Worm (Caenorhabditis elegans) whole organism, L2 larva: ENCODE data around the gene srx-41.

Source experiments
- C34F6.9 ChIP-seq: fragments of 150-350 bp; optimal IDR thresholded peaks from 2 replicates; lab custom pipeline; 2014; ENCODE audit warnings: missing biosample characterization, missing genetic modification characterization
- F13H6.1 ChIP-seq: sonication (generic microtip); optimal IDR thresholded peaks from 2 replicates; lab custom pipeline; 2016; ENCODE audit warnings: missing genetic modification characterization, missing compliant biosample characterization
- R02D3.7 ChIP-seq: fragments of 150-350 bp; optimal IDR thresholded peaks from 2 replicates; lab custom pipeline; 2014; ENCODE audit warnings: missing biosample characterization, missing genetic modification characterization
- ZK546.5 ChIP-seq: sonication (generic microtip); optimal IDR thresholded peaks from 2 replicates; lab custom pipeline; 2017; ENCODE audit warnings: missing biosample characterization, missing genetic modification characterization
- alr-1 ChIP-seq: fragments of 150-350 bp; optimal IDR thresholded peaks from 2 replicates; lab custom pipeline; 2014; ENCODE audit warnings: missing biosample characterization, missing genetic modification characterization
- aly-2 ChIP-seq: fragments of 150-350 bp; optimal IDR thresholded peaks from 2 replicates; lab custom pipeline; 2014; ENCODE audit warnings: missing biosample characterization, missing genetic modification characterization
- ama-1 ChIP-seq: fragments of 150-350 bp; optimal IDR thresholded peaks from 2 replicates; lab custom pipeline; 2018; ENCODE audit warnings: inconsistent platforms
- blmp-1 ChIP-seq: sonication (generic microtip); optimal IDR thresholded peaks from 2 replicates; lab custom pipeline; 2017; ENCODE audit warnings: missing genetic modification characterization, mild to moderate bottlenecking, missing compliant biosample characterization, antibody characterized with exemption, moderate library complexity; ENCODE audit not compliant: insufficient read depth
- ceh-16 ChIP-seq: fragments of 150-350 bp; optimal IDR thresholded peaks from 2 replicates; lab custom pipeline; 2014; ENCODE audit warnings: missing biosample characterization, missing genetic modification characterization
- ceh-82 ChIP-seq: fragments of 150-350 bp; optimal IDR thresholded peaks from 2 replicates; lab custom pipeline; 2014; ENCODE audit warnings: missing biosample characterization, missing genetic modification characterization
- crh-2 ChIP-seq: sonication (generic microtip); optimal IDR thresholded peaks from 2 replicates; lab custom pipeline; 2017; ENCODE audit warnings: missing biosample characterization, missing genetic modification characterization
- dmd-4 ChIP-seq: sonication (generic microtip); optimal IDR thresholded peaks from 2 replicates; lab custom pipeline; 2017; ENCODE audit warnings: missing biosample characterization, missing genetic modification characterization
- egl-27 ChIP-seq: sonication (generic microtip); optimal IDR thresholded peaks from 3 replicates; lab custom pipeline; 2017; ENCODE audit warnings: missing biosample characterization, missing genetic modification reagents, missing genetic modification characterization
- elt-1 ChIP-seq: fragments of 150-350 bp; optimal IDR thresholded peaks from 2 replicates; lab custom pipeline; 2014; ENCODE audit warnings: missing biosample characterization, missing genetic modification characterization
- fos-1 ChIP-seq: fragments of 150-350 bp; optimal IDR thresholded peaks from 2 replicates; lab custom pipeline; 2014; ENCODE audit warnings: missing biosample characterization, missing genetic modification characterization
- gmeb-1 ChIP-seq: fragments of 150-350 bp; optimal IDR thresholded peaks from 2 replicates; lab custom pipeline; 2014; ENCODE audit warnings: missing biosample characterization, missing genetic modification characterization
- lin-11 ChIP-seq: fragments of 150-350 bp; sonication (generic microtip); optimal IDR thresholded peaks from 2 replicates; lab custom pipeline; 2014; ENCODE audit warnings: missing biosample characterization, missing genetic modification characterization, inconsistent platforms, mixed read lengths
- lin-13 ChIP-seq: fragments of 150-350 bp; optimal IDR thresholded peaks from 2 replicates; lab custom pipeline; 2014; ENCODE audit warnings: missing biosample characterization, missing genetic modification reagents, missing genetic modification characterization
- lin-39 ChIP-seq: fragments of 150-350 bp; optimal IDR thresholded peaks from 2 replicates; lab custom pipeline; 2014; ENCODE audit warnings: missing biosample characterization, missing genetic modification reagents, missing genetic modification characterization
- lsy-2 ChIP-seq, 2 experiments: fragments of 150-350 bp in 1 of 2; sonication (generic microtip) in 1 of 2; optimal IDR thresholded peaks; 2 replicates each; lab custom pipeline; 2014 to 2017; ENCODE audit warnings: missing biosample characterization in 2 of 2, missing genetic modification characterization in 2 of 2
- mab-5 ChIP-seq: fragments of 150-350 bp; optimal IDR thresholded peaks from 2 replicates; lab custom pipeline; 2014; ENCODE audit warnings: missing biosample characterization, missing genetic modification characterization
- mbf-1 ChIP-seq: sonication (generic microtip); optimal IDR thresholded peaks from 2 replicates; lab custom pipeline; 2017; ENCODE audit warnings: missing biosample characterization, missing genetic modification characterization
- mdl-1 ChIP-seq, 2 experiments: fragments of 150-350 bp in 1 of 2; sonication (generic microtip) in 1 of 2; optimal IDR thresholded peaks; 2 replicates each; lab custom pipeline; 2017; ENCODE audit warnings: missing biosample characterization in 2 of 2, missing genetic modification characterization in 2 of 2
- nhr-11 ChIP-seq: fragments of 150-350 bp; optimal IDR thresholded peaks from 2 replicates; lab custom pipeline; 2014; ENCODE audit warnings: missing biosample characterization, missing genetic modification characterization
- nhr-12 ChIP-seq: fragments of 150-350 bp; optimal IDR thresholded peaks from 2 replicates; lab custom pipeline; 2014; ENCODE audit warnings: missing biosample characterization, missing genetic modification characterization
- nhr-129 ChIP-seq: fragments of 150-350 bp; optimal IDR thresholded peaks from 2 replicates; lab custom pipeline; 2014; ENCODE audit warnings: missing biosample characterization, missing genetic modification characterization
- nhr-21 ChIP-seq: fragments of 150-350 bp; optimal IDR thresholded peaks from 2 replicates; lab custom pipeline; 2014; ENCODE audit warnings: missing biosample characterization, missing genetic modification characterization
- nhr-23 ChIP-seq: fragments of 150-350 bp; optimal IDR thresholded peaks from 2 replicates; lab custom pipeline; 2014; ENCODE audit warnings: missing biosample characterization, missing genetic modification reagents, missing genetic modification characterization
- nhr-237 ChIP-seq: fragments of 150-350 bp; optimal IDR thresholded peaks from 2 replicates; lab custom pipeline; 2014; ENCODE audit warnings: missing biosample characterization, missing genetic modification characterization
- nhr-25 ChIP-seq: fragments of 150-350 bp; sonication (generic microtip); optimal IDR thresholded peaks from 3 replicates; lab custom pipeline; 2014; ENCODE audit warnings: missing biosample characterization, missing genetic modification characterization
- nhr-6 ChIP-seq: fragments of 150-350 bp; optimal IDR thresholded peaks from 2 replicates; lab custom pipeline; 2014; ENCODE audit warnings: missing biosample characterization, missing genetic modification characterization
- nhr-77 ChIP-seq: fragments of 150-350 bp; optimal IDR thresholded peaks from 2 replicates; lab custom pipeline; 2014; ENCODE audit warnings: missing biosample characterization, missing genetic modification characterization
- peb-1 ChIP-seq: fragments of 150-350 bp; optimal IDR thresholded peaks from 2 replicates; lab custom pipeline; 2014; ENCODE audit warnings: missing biosample characterization, missing genetic modification characterization
- sem-4 ChIP-seq: fragments of 150-350 bp; optimal IDR thresholded peaks from 2 replicates; lab custom pipeline; 2014; ENCODE audit warnings: missing biosample characterization, missing genetic modification reagents, missing genetic modification characterization
- skn-1 ChIP-seq: sonication (generic microtip); optimal IDR thresholded peaks from 2 replicates; lab custom pipeline; 2017; ENCODE audit warnings: missing biosample characterization, missing genetic modification characterization
- sma-3 ChIP-seq: sonication (generic microtip); optimal IDR thresholded peaks from 2 replicates; lab custom pipeline; 2016; ENCODE audit warnings: missing genetic modification reagents, missing genetic modification characterization, missing compliant biosample characterization
- sma-9 ChIP-seq, 2 experiments: fragments of 150-350 bp in 1 of 2; sonication (generic microtip) in 1 of 2; optimal IDR thresholded peaks; 2 replicates each; lab custom pipeline; 2014 to 2016; ENCODE audit warnings: missing genetic modification characterization in 2 of 2, mild to moderate bottlenecking in 1 of 2, missing biosample characterization in 1 of 2, missing compliant biosample characterization in 1 of 2, missing genetic modification reagents in 1 of 2, moderate library complexity in 1 of 2
- snpc-4 ChIP-seq: fragments of 150-350 bp; optimal IDR thresholded peaks from 2 replicates; lab custom pipeline; 2014; ENCODE audit warnings: missing biosample characterization, missing genetic modification characterization
- unc-55 ChIP-seq: fragments of 150-350 bp; sonication (generic microtip); optimal IDR thresholded peaks from 3 replicates; lab custom pipeline; 2014; ENCODE audit warnings: missing biosample characterization, missing genetic modification reagents, missing genetic modification characterization
- unc-62 ChIP-seq: fragments of 150-350 bp; optimal IDR thresholded peaks from 2 replicates; lab custom pipeline; 2014; ENCODE audit warnings: missing biosample characterization, missing genetic modification reagents, missing genetic modification characterization
- zag-1 ChIP-seq: fragments of 150-350 bp; optimal IDR thresholded peaks from 2 replicates; lab custom pipeline; 2014; ENCODE audit warnings: missing biosample characterization, missing genetic modification characterization
- ztf-11 ChIP-seq: sonication (generic microtip); optimal IDR thresholded peaks from 2 replicates; lab custom pipeline; 2017; ENCODE audit warnings: missing biosample characterization, missing genetic modification characterization
- ztf-4 ChIP-seq: fragments of 150-350 bp; optimal IDR thresholded peaks from 2 replicates; lab custom pipeline; 2014; ENCODE audit warnings: missing biosample characterization, missing genetic modification characterization

Gene srx-41

DNA sequence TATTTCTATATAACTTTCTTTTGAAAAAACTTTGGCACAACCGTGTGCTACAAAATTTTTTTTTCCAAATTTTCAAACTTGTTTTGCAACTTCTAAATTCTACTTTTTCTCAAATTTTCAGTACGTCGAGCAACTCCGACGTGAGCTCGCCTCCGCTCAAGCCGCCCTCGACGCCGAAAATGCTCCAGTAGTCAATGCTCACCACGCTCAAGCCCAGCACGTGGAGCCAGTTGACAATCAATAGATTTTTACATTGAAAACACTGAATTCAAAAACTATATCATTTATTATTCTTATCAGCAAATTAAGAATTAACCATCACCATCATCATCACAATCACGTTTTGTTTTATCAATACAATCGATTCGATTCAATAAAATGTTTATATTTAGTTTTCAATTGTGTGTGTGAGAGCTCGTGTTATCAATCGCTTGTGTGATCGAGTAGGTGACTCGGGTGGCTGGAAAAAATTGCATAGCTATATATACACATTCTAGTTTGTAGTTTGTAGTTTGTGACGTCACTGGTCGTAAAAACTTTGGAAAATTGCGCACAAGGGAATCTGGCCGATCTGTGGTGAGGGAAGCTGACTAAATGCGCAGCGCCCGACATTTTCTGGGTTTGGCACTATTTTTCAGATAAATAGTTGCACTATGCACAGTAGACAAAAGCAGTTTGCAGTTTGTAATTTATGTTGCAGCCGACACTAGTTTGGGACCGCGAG, 2.5 kb downstream of the srx-41 start:
- TF ChIP-seq nhr-21 (peak; percentile 4), ZK546.5 (tag; lab: Kevin White, UChicago) (no peak), lin-13 (GFP tag; lab: Kevin White, UChicago) (peak; percentile 12), elt-1 (tag; lab: Kevin White, UChicago) (no peak), fos-1 (peak; percentile 75), lin-39 (tag; lab: Kevin White, UChicago) (no peak), aly-2 (tag; lab: Kevin White, UChicago) (no peak), ztf-4 (tag; lab: Kevin White, UChicago) (no peak), R02D3.7 (no peak), sma-9 (GFP tag; optimal IDR thresholded peaks at IDR 0.05; lab: Kevin White, UChicago) (peak; percentile 50), sma-9 (tag; optimal IDR thresholded peaks at IDR 0.05; lab: Kevin White, UChicago) (no peak), F13H6.1 (tag; lab: Kevin White, UChicago) (peak; percentile 42), ama-1 (peak; percentile 22), mbf-1 (no peak), dmd-4 (tag; lab: Kevin White, UChicago) (no peak), nhr-237 (tag; lab: Kevin White, UChicago) (no peak), nhr-129 (peak; percentile 24), crh-2 (peak; percentile 57), gmeb-1 (peak; percentile 18), skn-1 (tag; lab: Kevin White, UChicago) (peak; percentile 19), sem-4 (tag; lab: Kevin White, UChicago) (no peak), peb-1 (tag; lab: Kevin White, UChicago) (no peak), nhr-77 (no peak), ceh-82 (tag; lab: Kevin White, UChicago) (no peak), sma-3 (GFP tag; lab: Kevin White, UChicago) (peak; percentile 3), lsy-2 (tag; optimal IDR thresholded peaks at IDR 0.05; lab: Kevin White, UChicago) (no peak), lin-11 (tag; lab: Kevin White, UChicago) (no peak)

DNA sequence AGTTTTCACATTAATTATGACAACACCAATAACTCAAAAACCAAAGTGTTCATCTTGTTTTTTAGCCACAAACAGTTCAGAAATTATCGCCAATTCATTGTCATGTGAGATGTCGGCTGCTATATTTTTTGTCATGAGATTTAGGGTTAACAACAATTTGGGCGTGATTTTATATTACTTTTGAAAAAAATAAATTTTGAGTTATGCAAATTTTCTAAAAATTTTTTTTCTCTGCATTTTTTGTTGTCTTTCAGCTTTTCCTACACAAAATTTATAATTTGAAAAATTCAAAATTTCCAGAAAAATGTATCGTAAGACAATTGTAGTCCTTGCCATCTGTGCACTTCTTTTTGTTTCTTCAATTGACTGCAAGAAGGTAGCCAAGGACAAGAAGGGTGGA, 3.9 kb downstream of the srx-41 start, which contains the start of gene F59B1.2:
Gene F59B1.2 (plus strand): TSS at position 301 of the 400 bp plus-strand sequence.
- TF ChIP-seq ceh-16 (tag; lab: Kevin White, UChicago) (no peak), zag-1 (tag; lab: Kevin White, UChicago) (no peak), blmp-1 (tag; lab: Kevin White, UChicago) (no peak), nhr-129 (no peak), ZK546.5 (tag; lab: Kevin White, UChicago) (no peak), sma-9 (GFP tag; optimal IDR thresholded peaks at IDR 0.05; lab: Kevin White, UChicago) (no peak), sma-9 (tag; optimal IDR thresholded peaks at IDR 0.05; lab: Kevin White, UChicago) (no peak), nhr-25 (tag; lab: Kevin White, UChicago) (no peak), ztf-4 (tag; lab: Kevin White, UChicago) (no peak), aly-2 (tag; lab: Kevin White, UChicago) (no peak)

DNA sequence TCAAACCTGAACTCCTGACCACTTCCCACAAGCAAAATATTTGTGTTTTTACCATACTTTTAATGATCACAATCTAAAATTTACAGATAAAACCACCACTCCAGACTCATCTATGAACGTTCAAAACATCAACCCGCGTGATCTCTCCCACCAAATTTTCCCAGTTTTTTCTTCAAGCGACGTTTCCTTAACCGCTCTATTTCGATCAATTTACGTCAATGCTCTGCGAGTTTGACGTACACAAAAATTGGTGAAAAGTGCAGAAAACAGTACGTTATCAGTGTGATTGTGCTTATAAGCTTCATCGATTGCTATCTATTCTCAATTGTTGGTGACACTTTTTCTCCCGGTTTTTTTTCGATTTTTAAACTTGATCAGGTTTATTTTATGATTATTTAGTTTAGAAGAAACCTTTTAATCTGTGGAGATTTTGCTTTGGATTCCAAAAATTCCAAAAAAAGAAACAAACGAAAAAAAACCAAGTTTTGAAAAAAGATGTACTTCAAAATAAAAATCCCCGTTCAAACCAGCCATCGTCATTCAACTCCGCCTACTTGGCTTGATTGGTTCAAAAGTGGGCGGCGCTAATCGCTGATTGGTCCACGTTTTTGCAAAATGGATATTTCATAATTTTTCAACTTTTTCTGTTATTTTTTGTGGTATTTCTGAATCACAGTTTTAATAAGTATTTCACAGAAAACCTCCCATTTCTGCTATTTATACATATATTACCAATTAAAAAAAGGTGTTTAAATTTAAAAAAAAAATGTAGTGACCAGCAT, 4.5 kb downstream of the srx-41 start:
- TF ChIP-seq ceh-82 (tag; lab: Kevin White, UChicago) (no peak), F13H6.1 (tag; lab: Kevin White, UChicago) (peak; percentile 15), C34F6.9 (no peak), unc-55 (GFP tag; lab: Kevin White, UChicago) (no peak), lin-11 (tag; lab: Kevin White, UChicago) (no peak), mbf-1 (no peak), snpc-4 (no peak), nhr-129 (peak; percentile 38), lin-13 (GFP tag; lab: Kevin White, UChicago) (no peak), nhr-12 (tag; lab: Kevin White, UChicago) (no peak), zag-1 (tag; lab: Kevin White, UChicago) (no peak), skn-1 (tag; lab: Kevin White, UChicago) (no peak), sma-3 (GFP tag; lab: Kevin White, UChicago) (no peak), alr-1 (tag; lab: Kevin White, UChicago) (no peak), nhr-23 (tag; lab: Kevin White, UChicago) (no peak), ZK546.5 (tag; lab: Kevin White, UChicago) (no peak), R02D3.7 (no peak), dmd-4 (tag; lab: Kevin White, UChicago) (no peak), ztf-4 (tag; lab: Kevin White, UChicago) (no peak), mdl-1 (tag; optimal IDR thresholded peaks at IDR 0.05; lab: Kevin White, UChicago) (no peak), unc-62 (GFP tag; lab: Kevin White, UChicago) (no peak), ama-1 (no peak), ztf-11 (tag; lab: Kevin White, UChicago) (no peak), aly-2 (tag; lab: Kevin White, UChicago) (no peak), nhr-237 (tag; lab: Kevin White, UChicago) (no peak), egl-27 (tag; lab: Kevin White, UChicago) (no peak), lin-39 (tag; lab: Kevin White, UChicago) (no peak), nhr-11 (tag; lab: Kevin White, UChicago) (no peak), blmp-1 (tag; lab: Kevin White, UChicago) (no peak), ceh-16 (tag; lab: Kevin White, UChicago) (no peak), nhr-25 (tag; lab: Kevin White, UChicago) (no peak), mab-5 (tag; lab: Kevin White, UChicago) (no peak), peb-1 (tag; lab: Kevin White, UChicago) (no peak), nhr-6 (tag; lab: Kevin White, UChicago) (no peak), nhr-21 (no peak)
